Fruit fly (Drosophila melanogaster) whole organism, embryonic: ENCODE data around the gene FucTD.
A peak's percentile ranks its signal among the peaks of the same experiment; 100 is the strongest.

ENCODE experiments used
- Antp ChIP-seq: fragments of 200-800 bp; sonication (Bioruptor generic); optimal IDR thresholded peaks from 3 replicates; lab custom pipeline; 2016; ENCODE audit warnings: missing biosample characterization, missing genetic modification characterization
- CG10366 ChIP-seq: fragments of 200-800 bp; sonication (Bioruptor generic); IDR thresholded peaks from 2 replicates; pipeline ENCODE4 v1.3.6; 2022; ENCODE audit warnings: missing biosample characterization, missing genetic modification characterization
- CG11247 ChIP-seq: fragments of 200-800 bp; sonication (Bioruptor generic); IDR thresholded peaks from 2 replicates; pipeline ENCODE4 v1.3.6; 2022; ENCODE audit warnings: missing biosample characterization, missing genetic modification characterization
- CG11560 ChIP-seq: fragments of 200-800 bp; sonication (Bioruptor generic); IDR thresholded peaks from 3 replicates; pipeline ENCODE4 v1.3.6; 2022; ENCODE audit warnings: missing biosample characterization, missing genetic modification characterization
- CG12155 ChIP-seq: fragments of 200-800 bp; sonication (Bioruptor generic); optimal IDR thresholded peaks from 3 replicates; lab custom pipeline; 2016; ENCODE audit warnings: missing biosample characterization, missing genetic modification characterization
- CG31388 ChIP-seq: fragments of 200-800 bp; sonication (Bioruptor generic); optimal IDR thresholded peaks from 2 replicates; lab custom pipeline; 2016; ENCODE audit warnings: missing biosample characterization, missing genetic modification characterization
- CG4328 ChIP-seq: fragments of 200-800 bp; sonication (Bioruptor generic); optimal IDR thresholded peaks from 3 replicates; lab custom pipeline; 2017; ENCODE audit warnings: missing biosample characterization, missing genetic modification reagents, missing genetic modification characterization
- CG4360 ChIP-seq: fragments of 200-800 bp; sonication (Bioruptor generic); IDR thresholded peaks from 2 replicates; pipeline ENCODE4 v1.3.6; 2022; ENCODE audit warnings: missing biosample characterization, missing genetic modification characterization
- CG4707 ChIP-seq: fragments of 200-800 bp; sonication (Bioruptor generic); optimal IDR thresholded peaks from 2 replicates; lab custom pipeline; 2018; ENCODE audit warnings: missing biosample characterization, mild to moderate bottlenecking, missing genetic modification characterization, moderate library complexity
- CG5245 ChIP-seq: fragments of 200-800 bp; sonication (Bioruptor generic); optimal IDR thresholded peaks from 3 replicates; lab custom pipeline; 2016; ENCODE audit warnings: missing biosample characterization, missing genetic modification characterization
- CG6654 ChIP-seq: fragments of 200-800 bp; sonication (Bioruptor generic); optimal IDR thresholded peaks from 2 replicates; lab custom pipeline; 2017; ENCODE audit warnings: missing biosample characterization, mild to moderate bottlenecking, missing genetic modification characterization
- CG6765 ChIP-seq: fragments of 200-800 bp; sonication (Bioruptor generic); optimal IDR thresholded peaks from 3 replicates; lab custom pipeline; 2017; ENCODE audit warnings: missing biosample characterization, mild to moderate bottlenecking, missing genetic modification characterization
- CG9932 ChIP-seq: fragments of 200-800 bp; sonication (Bioruptor generic); IDR thresholded peaks from 2 replicates; pipeline ENCODE4 v1.3.6; 2022; ENCODE audit warnings: missing biosample characterization, missing genetic modification characterization
- CoRest ChIP-seq: fragments of 200-800 bp; sonication (Bioruptor generic); optimal IDR thresholded peaks from 3 replicates; lab custom pipeline; 2018; ENCODE audit warnings: missing biosample characterization, mild to moderate bottlenecking, missing genetic modification characterization, moderate library complexity
- Dad ChIP-seq: fragments of 200-800 bp; sonication (Bioruptor generic); optimal IDR thresholded peaks from 3 replicates; lab custom pipeline; 2016; ENCODE audit warnings: missing biosample characterization, missing genetic modification characterization
- Drgx ChIP-seq: fragments of 200-800 bp; sonication (Bioruptor generic); IDR thresholded peaks from 2 replicates; pipeline ENCODE4 v1.3.6; 2022; ENCODE audit warnings: missing biosample characterization, missing genetic modification characterization
- Fer1 ChIP-seq: fragments of 200-800 bp; sonication (Bioruptor generic); optimal IDR thresholded peaks from 2 replicates; lab custom pipeline; 2017; ENCODE audit warnings: missing biosample characterization, mild to moderate bottlenecking, missing genetic modification characterization
- Fer3 ChIP-seq: fragments of 200-800 bp; sonication (Bioruptor generic); optimal IDR thresholded peaks from 2 replicates; lab custom pipeline; 2018; ENCODE audit warnings: missing biosample characterization, mild to moderate bottlenecking, missing genetic modification characterization, moderate library complexity
- GATAe ChIP-seq: fragments of 200-800 bp; sonication (Bioruptor generic); conservative IDR thresholded peaks from 2 replicates; pipeline ENCODE4 v1.3.6; 2022; ENCODE audit warnings: missing biosample characterization, missing genetic modification characterization
- Gsc ChIP-seq: fragments of 200-800 bp; sonication (Bioruptor generic); IDR thresholded peaks from 2 replicates; pipeline ENCODE4 v1.3.6; 2022; ENCODE audit warnings: missing biosample characterization, missing genetic modification characterization
- HLHmδ ChIP-seq: fragments of 200-800 bp; sonication (Bioruptor generic); optimal IDR thresholded peaks from 2 replicates; lab custom pipeline; 2018; ENCODE audit warnings: missing biosample characterization, mild to moderate bottlenecking, missing genetic modification characterization, moderate library complexity
- Hr3 ChIP-seq: fragments of 200-800 bp; sonication (Bioruptor generic); optimal IDR thresholded peaks from 3 replicates; lab custom pipeline; 2016; ENCODE audit warnings: missing biosample characterization, missing genetic modification characterization
- Jarid2 ChIP-seq: fragments of 200-800 bp; sonication (Bioruptor generic); optimal IDR thresholded peaks from 3 replicates; lab custom pipeline; 2017; ENCODE audit warnings: mild to moderate bottlenecking, missing biosample characterization, missing genetic modification reagents, missing genetic modification characterization
- MBD-R2 ChIP-seq: fragments of 200-800 bp; sonication (Bioruptor generic); IDR thresholded peaks from 2 replicates; pipeline ENCODE4 v1.3.6; 2022; ENCODE audit warnings: missing biosample characterization, missing genetic modification characterization
- Meics ChIP-seq: fragments of 200-800 bp; sonication (Bioruptor generic); optimal IDR thresholded peaks from 2 replicates; lab custom pipeline; 2017; ENCODE audit warnings: missing biosample characterization, mild to moderate bottlenecking, missing genetic modification characterization
- Mes4 ChIP-seq: fragments of 200-800 bp; sonication (Bioruptor generic); optimal IDR thresholded peaks from 2 replicates; lab custom pipeline; 2016; ENCODE audit warnings: missing biosample characterization, missing genetic modification characterization
- Nf-YC ChIP-seq: fragments of 200-800 bp; optimal IDR thresholded peaks from 3 replicates; lab custom pipeline; 2019; ENCODE audit warnings: missing biosample characterization, mild to moderate bottlenecking, missing genetic modification characterization, moderate library complexity
- Pdp1 ChIP-seq, 2 experiments: fragments of 200-800 bp; sonication (Bioruptor generic); optimal IDR thresholded peaks; 3 replicates each; lab custom pipeline; 2016; ENCODE audit warnings: missing biosample characterization in 2 of 2, missing genetic modification characterization in 2 of 2, mild to moderate bottlenecking in 1 of 2, moderate library complexity in 1 of 2
- amos ChIP-seq: fragments of 200-800 bp; sonication (Bioruptor generic); IDR thresholded peaks from 2 replicates; pipeline ENCODE4 v1.3.6; 2022; ENCODE audit warnings: missing biosample characterization, missing genetic modification characterization; ENCODE audit not compliant: partially characterized antibody
- aop ChIP-seq: fragments of 200-800 bp; sonication (Bioruptor generic); IDR thresholded peaks from 2 replicates; pipeline ENCODE4 v1.3.6; 2022; ENCODE audit warnings: missing biosample characterization, missing genetic modification characterization
- ase ChIP-seq: fragments of 200-800 bp; sonication (Bioruptor generic); IDR thresholded peaks from 3 replicates; pipeline ENCODE4 v1.3.6; 2022; ENCODE audit warnings: missing biosample characterization, missing genetic modification characterization
- bsh ChIP-seq, 2 experiments: fragments of 200-800 bp; sonication (Bioruptor generic); optimal IDR thresholded peaks; 2 replicates each; lab custom pipeline; 2017 to 2018; ENCODE audit warnings: mild to moderate bottlenecking in 2 of 2, missing biosample characterization in 2 of 2, missing genetic modification characterization in 2 of 2, moderate library complexity in 1 of 2
- crol ChIP-seq: fragments of 200-800 bp; sonication (Bioruptor generic); IDR thresholded peaks from 2 replicates; pipeline ENCODE4 v1.3.6; 2022; ENCODE audit warnings: missing biosample characterization, missing genetic modification characterization
- gce ChIP-seq: fragments of 200-800 bp; sonication (Bioruptor generic); IDR thresholded peaks from 3 replicates; pipeline ENCODE4 v1.3.6; 2022; ENCODE audit warnings: missing biosample characterization, missing genetic modification characterization
- inv ChIP-seq: fragments of 200-800 bp; sonication (Bioruptor generic); IDR thresholded peaks from 2 replicates; pipeline ENCODE4 v1.3.6; 2022; ENCODE audit warnings: missing biosample characterization, missing genetic modification characterization; ENCODE audit not compliant: partially characterized antibody
- kni ChIP-seq: fragments of 200-800 bp; sonication (Bioruptor generic); optimal IDR thresholded peaks from 3 replicates; lab custom pipeline; 2017; ENCODE audit warnings: mild to moderate bottlenecking, missing biosample characterization, missing genetic modification reagents, missing genetic modification characterization
- nerfin-1 ChIP-seq: fragments of 200-800 bp; sonication (Bioruptor generic); optimal IDR thresholded peaks from 3 replicates; lab custom pipeline; 2019; ENCODE audit warnings: missing biosample characterization, mild to moderate bottlenecking, missing genetic modification characterization, moderate library complexity
- odd ChIP-seq: fragments of 200-800 bp; sonication (Bioruptor generic); optimal IDR thresholded peaks from 2 replicates; lab custom pipeline; 2017; ENCODE audit warnings: missing biosample characterization, mild to moderate bottlenecking, missing genetic modification characterization
- repo ChIP-seq: fragments of 200-800 bp; sonication (Bioruptor generic); optimal IDR thresholded peaks from 2 replicates; lab custom pipeline; 2016; ENCODE audit warnings: missing biosample characterization, missing genetic modification characterization
- salm ChIP-seq: fragments of 200-800 bp; sonication (Bioruptor generic); optimal IDR thresholded peaks from 2 replicates; lab custom pipeline; 2018; ENCODE audit warnings: missing biosample characterization, mild to moderate bottlenecking, missing genetic modification characterization
- sens-2 ChIP-seq: fragments of 200-800 bp; sonication (Bioruptor generic); IDR thresholded peaks from 2 replicates; pipeline ENCODE4 v1.3.6; 2022; ENCODE audit warnings: missing biosample characterization, missing genetic modification characterization
- sqz ChIP-seq: fragments of 200-800 bp; sonication (Bioruptor generic); optimal IDR thresholded peaks from 3 replicates; lab custom pipeline; 2018; ENCODE audit warnings: missing biosample characterization, mild to moderate bottlenecking, missing genetic modification characterization
- trem ChIP-seq: fragments of 200-800 bp; optimal IDR thresholded peaks from 3 replicates; lab custom pipeline; 2019; ENCODE audit warnings: missing biosample characterization, mild to moderate bottlenecking, missing genetic modification characterization, moderate library complexity
- vvl ChIP-seq: fragments of 200-800 bp; sonication (Bioruptor generic); IDR thresholded peaks from 2 replicates; pipeline ENCODE4 v1.3.6; 2022; ENCODE audit warnings: missing biosample characterization, missing genetic modification characterization
- z ChIP-seq: fragments of 200-800 bp; sonication (Bioruptor generic); IDR thresholded peaks from 3 replicates; pipeline ENCODE4 v1.3.6; 2022; ENCODE audit warnings: missing biosample characterization, missing genetic modification characterization
- zen2 ChIP-seq: fragments of 200-800 bp; sonication (Bioruptor generic); IDR thresholded peaks from 3 replicates; pipeline ENCODE4 v1.3.6; 2022; ENCODE audit warnings: missing biosample characterization, missing genetic modification characterization; ENCODE audit not compliant: partially characterized antibody
- zfh2 ChIP-seq: fragments of 200-800 bp; sonication (Bioruptor generic); optimal IDR thresholded peaks from 2 replicates; lab custom pipeline; 2016; ENCODE audit warnings: missing biosample characterization, missing genetic modification characterization

Gene FucTD

dm6 chr3L:1415931-1416330 lies at the start of gene FucTD:
Gene FucTD, plus strand, starts transcription at chr3L:1416231.
- TF ChIP-seq Dad (GFP tag; lab: Kevin White, UChicago) = no peak
- TF ChIP-seq CG12155 = no peak
- no peak for TF ChIP-seq CG10366 (GFP tag; lab: Robert Waterston, UW)
- TF ChIP-seq kni (GFP tag; lab: Kevin White, UChicago) = no peak
- no peak for TF ChIP-seq trem
- no peak for TF ChIP-seq CG4328 (GFP tag; lab: Kevin White, UChicago)
- no peak for TF ChIP-seq CG4707 (GFP tag; lab: Kevin White, UChicago)
- no peak for TF ChIP-seq Pdp1 (GFP tag; optimal IDR thresholded peaks at IDR 0.05; lab: Kevin White, UChicago)
- TF ChIP-seq ase (GFP tag; lab: Robert Waterston, UW) = no peak
- TF ChIP-seq Mes4 (GFP tag; lab: Kevin White, UChicago) = no peak
- TF ChIP-seq, all 482 proteins: peak for 0

dm6 chr3L:1366879-1367650 lies 49.0 kb upstream of the FucTD start:
- TF ChIP-seq Nf-YC = no peak
- TF ChIP-seq sens-2 (GFP tag; lab: Robert Waterston, UW) = no peak
- no peak for TF ChIP-seq CG9932 (GFP tag; lab: Robert Waterston, UW)
- TF ChIP-seq CG5245 (GFP tag; lab: Kevin White, UChicago) = no peak
- TF ChIP-seq vvl = peak; percentile 34; the same call in 1 of the 2 replicates
- no peak for TF ChIP-seq CG11247
- TF ChIP-seq CoRest (tag; lab: Kevin White, UChicago) = no peak
- peak; percentile 34 for TF ChIP-seq kni (GFP tag; lab: Kevin White, UChicago)
- no peak for TF ChIP-seq MBD-R2 (GFP tag; lab: Robert Waterston, UW)
- TF ChIP-seq GATAe (GFP tag; lab: Robert Waterston, UW) = no peak
- no peak for TF ChIP-seq z (GFP tag; lab: Robert Waterston, UW)
- TF ChIP-seq CG6765 (GFP tag; lab: Kevin White, UChicago) = no peak
- no peak for TF ChIP-seq CG6654 (GFP tag; lab: Kevin White, UChicago)
- no peak for TF ChIP-seq Hr3 (GFP tag; lab: Kevin White, UChicago)
- no peak for TF ChIP-seq Fer3 (tag; lab: Kevin White, UChicago)
- TF ChIP-seq crol = peak; percentile 76
- no peak for TF ChIP-seq Antp (GFP tag; lab: Kevin White, UChicago)
- no peak for TF ChIP-seq amos (GFP tag; lab: Robert Waterston, UW)
- TF ChIP-seq aop = peak; percentile 74; the same call in 1 of the 2 replicates
- no peak for TF ChIP-seq Fer1 (GFP tag; lab: Kevin White, UChicago)
- TF ChIP-seq CG31388 (GFP tag; lab: Kevin White, UChicago) = no peak
- TF ChIP-seq Meics = no peak
- TF ChIP-seq CG12155 = no peak
- peak; percentile 58; the same call in 2 of the 3 replicates for TF ChIP-seq zen2 (GFP tag; lab: Robert Waterston, UW)
- no peak for TF ChIP-seq CG4328 (GFP tag; lab: Kevin White, UChicago)
- no peak for TF ChIP-seq CG11560
- TF ChIP-seq bsh (GFP tag; optimal IDR thresholded peaks at IDR 0.05; lab: Kevin White, UChicago) = peak in 1 of 2 experiments; percentile 58
- no peak for TF ChIP-seq repo (GFP tag; lab: Kevin White, UChicago)
- peak; percentile 45; the same call in 1 of the 2 replicates for TF ChIP-seq Drgx (GFP tag; lab: Robert Waterston, UW)
- peak; percentile 79 for TF ChIP-seq CG4707 (GFP tag; lab: Kevin White, UChicago)
- no peak for TF ChIP-seq gce (GFP tag; lab: Robert Waterston, UW)
- no peak for TF ChIP-seq nerfin-1 (tag; lab: Kevin White, UChicago)
- TF ChIP-seq odd (GFP tag; lab: Kevin White, UChicago) = no peak
- peak; percentile 26 for TF ChIP-seq Jarid2 (GFP tag; lab: Kevin White, UChicago)
- no peak for TF ChIP-seq Gsc
- TF ChIP-seq inv (GFP tag; lab: Robert Waterston, UW) = no peak
- no peak for TF ChIP-seq zfh2 (GFP tag; lab: Kevin White, UChicago)
- peak; percentile 78 for TF ChIP-seq CG4360 (GFP tag; lab: Robert Waterston, UW)
- TF ChIP-seq salm = no peak
- TF ChIP-seq HLHmδ (GFP tag; lab: Kevin White, UChicago) = peak; percentile 56
- TF ChIP-seq sqz (GFP tag; lab: Kevin White, UChicago) = peak; percentile 13
